ENCODE assay signal across 3 fruit fly cellular contexts in the genomic region with DNA sequence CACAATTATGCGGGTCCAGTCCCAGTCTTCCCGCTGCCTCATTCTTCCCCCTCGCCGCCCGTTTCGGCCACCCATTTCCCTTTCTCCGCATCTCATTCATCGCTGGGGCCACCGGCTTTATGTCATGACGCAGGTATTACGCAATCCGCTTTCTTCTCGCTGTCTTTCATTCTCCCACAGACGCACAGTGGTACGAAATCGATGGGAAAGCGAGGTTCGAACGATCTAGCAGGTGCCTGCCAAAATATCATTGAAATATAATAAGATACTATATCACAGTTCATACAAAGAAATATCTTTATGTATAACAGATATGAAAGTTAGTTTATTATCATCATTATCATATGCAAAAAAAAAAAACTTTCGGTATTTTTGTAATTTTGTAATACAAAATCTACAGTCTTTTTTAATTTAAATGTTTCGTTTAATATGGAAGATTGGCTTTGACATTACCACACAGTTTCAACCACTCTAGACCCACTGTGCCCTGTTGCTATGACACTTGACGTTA.
TF ChIP-seq lines count a peak whose summit lies in the region.

No protein-coding gene starts in this region.

TF ChIP-seq in whole organism, embryonic, 481 proteins besides CTCF, POLR2A, EP300 and RAD21 (continued from another document and continues in another):
- no peak for TF ChIP-seq Dbx (GFP tag; IDR thresholded peaks at IDR 0.05; lab: Robert Waterston, UW)
- peak; percentile 10 for TF ChIP-seq abd-A (tag; optimal IDR thresholded peaks at IDR 0.05; lab: Kevin White, UChicago)
- peak; percentile 28 for TF ChIP-seq D19B (GFP tag; optimal IDR thresholded peaks at IDR 0.05; lab: Kevin White, UChicago)
- TF ChIP-seq lilli (GFP tag; optimal IDR thresholded peaks at IDR 0.05; lab: Kevin White, UChicago) = peak; percentile 68
- peak; percentile 8 for TF ChIP-seq trh (GFP tag; optimal IDR thresholded peaks at IDR 0.05; lab: Kevin White, UChicago)
- peak; percentile 48 for TF ChIP-seq gsb-n (tag; optimal IDR thresholded peaks at IDR 0.05; lab: Kevin White, UChicago)
- no peak for TF ChIP-seq CG7271 (tag; optimal IDR thresholded peaks at IDR 0.05; lab: Kevin White, UChicago)
- no peak for TF ChIP-seq Abd-B (GFP tag; optimal IDR thresholded peaks at IDR 0.05; lab: Kevin White, UChicago)
- TF ChIP-seq dysf (GFP tag; IDR thresholded peaks at IDR 0.05; lab: Robert Waterston, UW) = peak; percentile 68
- peak; percentile 56 for TF ChIP-seq CG15269 (tag; optimal IDR thresholded peaks at IDR 0.05; lab: Kevin White, UChicago)
- TF ChIP-seq fd102C (GFP tag; optimal IDR thresholded peaks at IDR 0.05; lab: Kevin White, UChicago) = no peak
- peak; percentile 33 for TF ChIP-seq Usf (GFP tag; optimal IDR thresholded peaks at IDR 0.05; lab: Kevin White, UChicago)
- TF ChIP-seq CG18476 (GFP tag; optimal IDR thresholded peaks at IDR 0.05; lab: Kevin White, UChicago) = peak; percentile 14
- peak; percentile 58; the same call in 1 of the 2 replicates for TF ChIP-seq CG10366 (GFP tag; IDR thresholded peaks at IDR 0.05; lab: Robert Waterston, UW)
- TF ChIP-seq D19A (tag; optimal IDR thresholded peaks at IDR 0.05; lab: Kevin White, UChicago) = peak; percentile 58
- TF ChIP-seq Hsf (GFP tag; optimal IDR thresholded peaks at IDR 0.05; lab: Kevin White, UChicago) = peak; percentile 54
- peak; percentile 20 for TF ChIP-seq Dek (tag; optimal IDR thresholded peaks at IDR 0.05; lab: Kevin White, UChicago)
- TF ChIP-seq ara (GFP tag; IDR thresholded peaks at IDR 0.05; lab: Robert Waterston, UW) = peak; percentile 45; the same call in 1 of the 2 replicates
- peak; percentile 93 for TF ChIP-seq Blimp-1 (GFP tag; optimal IDR thresholded peaks at IDR 0.05; lab: Kevin White, UChicago)
- peak; percentile 70 for TF ChIP-seq Asciz (GFP tag; optimal IDR thresholded peaks at IDR 0.05; lab: Kevin White, UChicago)
- peak; percentile 72 for TF ChIP-seq fd96Cb (tag; optimal IDR thresholded peaks at IDR 0.05; lab: Kevin White, UChicago)
- no peak for TF ChIP-seq btn (GFP tag; optimal IDR thresholded peaks at IDR 0.05; lab: Kevin White, UChicago)
- peak; percentile 33 for TF ChIP-seq CG8281 (tag; optimal IDR thresholded peaks at IDR 0.05; lab: Kevin White, UChicago)
- TF ChIP-seq Xrp1 (GFP tag; IDR thresholded peaks at IDR 0.05; lab: Robert Waterston, UW) = peak; percentile 68; the same call in 1 of the 2 replicates
- peak; percentile 56 for TF ChIP-seq CG1529 (GFP tag; optimal IDR thresholded peaks at IDR 0.05; lab: Kevin White, UChicago)
- no peak for TF ChIP-seq nerfin-2 (GFP tag; IDR thresholded peaks at IDR 0.05; lab: Robert Waterston, UW; ENCODE audit: partially characterized antibody)
- TF ChIP-seq B-H1 (GFP tag; IDR thresholded peaks at IDR 0.05; lab: Robert Waterston, UW) = 0 out of 3 replicates have a peak, but pooled peaks have one; percentile 23
- no peak for TF ChIP-seq CG9609 (GFP tag; optimal IDR thresholded peaks at IDR 0.05; lab: Kevin White, UChicago)
- TF ChIP-seq vfl (GFP tag; optimal IDR thresholded peaks at IDR 0.05; lab: Kevin White, UChicago) = no peak
- peak; percentile 56 for TF ChIP-seq tin (GFP tag; optimal IDR thresholded peaks at IDR 0.05; lab: Kevin White, UChicago)
- TF ChIP-seq CG11695 (GFP tag; IDR thresholded peaks at IDR 0.05; lab: Robert Waterston, UW) = peak; percentile 49; the same call in 1 of the 3 replicates
- peak; percentile 1 for TF ChIP-seq scrt (GFP tag; optimal IDR thresholded peaks at IDR 0.05; lab: Kevin White, UChicago)
- peak; percentile 13 for TF ChIP-seq Mes4 (GFP tag; optimal IDR thresholded peaks at IDR 0.05; lab: Kevin White, UChicago)
- TF ChIP-seq CG9817 (tag; optimal IDR thresholded peaks at IDR 0.05; lab: Kevin White, UChicago) = peak; percentile 21
- peak; percentile 66 for TF ChIP-seq CG9727 (GFP tag; optimal IDR thresholded peaks at IDR 0.05; lab: Kevin White, UChicago)
- peak; percentile 48 for TF ChIP-seq CG1233 (GFP tag; optimal IDR thresholded peaks at IDR 0.05; lab: Kevin White, UChicago)
- TF ChIP-seq Med (GFP tag; lab: Kevin White, UChicago) = peak; percentile 66
- TF ChIP-seq CG9797 (GFP tag; optimal IDR thresholded peaks at IDR 0.05; lab: Kevin White, UChicago) = no peak
- 0 out of 2 replicates have a peak, but pooled peaks have one; percentile 12 for TF ChIP-seq ap (GFP tag; IDR thresholded peaks at IDR 0.05; lab: Robert Waterston, UW)
- no peak for TF ChIP-seq CG6765 (GFP tag; optimal IDR thresholded peaks at IDR 0.05; lab: Kevin White, UChicago)
- TF ChIP-seq CG15601 (tag; optimal IDR thresholded peaks at IDR 0.05; lab: Kevin White, UChicago) = peak; percentile 46

TF ChIP-seq in whole organism, prepupa, 60 proteins besides CTCF, POLR2A, EP300 and RAD21 (continued from another document):
- TF ChIP-seq Met (GFP tag; optimal IDR thresholded peaks at IDR 0.05; lab: Kevin White, UChicago) = peak; percentile 84
- peak; percentile 60 for TF ChIP-seq CG6163 (GFP tag; IDR thresholded peaks at IDR 0.05; lab: Robert Waterston, UW)
- TF ChIP-seq CG6808 (GFP tag; optimal IDR thresholded peaks at IDR 0.05; lab: Kevin White, UChicago) = peak; percentile 52
- TF ChIP-seq eg (GFP tag; IDR thresholded peaks at IDR 0.05; lab: Robert Waterston, UW) = 0 out of 3 replicates have a peak, but pooled peaks have one; percentile 17
- peak; percentile 84 for TF ChIP-seq Blimp-1 (GFP tag; optimal IDR thresholded peaks at IDR 0.05; lab: Kevin White, UChicago)
- TF ChIP-seq lz (GFP tag; optimal IDR thresholded peaks at IDR 0.05; lab: Kevin White, UChicago) = peak; percentile 82
- peak; percentile 75 for TF ChIP-seq CG31627 (GFP tag; optimal IDR thresholded peaks at IDR 0.05; lab: Kevin White, UChicago)
- peak; percentile 83 for TF ChIP-seq Hr4 (GFP tag; optimal IDR thresholded peaks at IDR 0.05; lab: Kevin White, UChicago)
- peak; percentile 86 for TF ChIP-seq CG32006 (GFP tag; optimal IDR thresholded peaks at IDR 0.05; lab: Kevin White, UChicago)
- TF ChIP-seq svp (GFP tag; lab: Kevin White, UChicago) = peak; percentile 88
- TF ChIP-seq pdm3 (GFP tag; optimal IDR thresholded peaks at IDR 0.05; lab: Kevin White, UChicago) = peak; percentile 82
- peak; percentile 76 for TF ChIP-seq CG4318 (GFP tag; optimal IDR thresholded peaks at IDR 0.05; lab: Kevin White, UChicago)
- TF ChIP-seq CG10669 (GFP tag; optimal IDR thresholded peaks at IDR 0.05; lab: Kevin White, UChicago) = peak; percentile 65
- peak; percentile 84 for TF ChIP-seq OdsH (GFP tag; optimal IDR thresholded peaks at IDR 0.05; lab: Kevin White, UChicago)
- TF ChIP-seq CG6854 (GFP tag; optimal IDR thresholded peaks at IDR 0.05; lab: Kevin White, UChicago) = peak; percentile 20
- peak; percentile 81 for TF ChIP-seq acj6 (GFP tag; optimal IDR thresholded peaks at IDR 0.05; lab: Kevin White, UChicago)
- TF ChIP-seq CG8319 (GFP tag; optimal IDR thresholded peaks at IDR 0.05; lab: Kevin White, UChicago) = peak; percentile 78
- TF ChIP-seq CG1621 (tag; optimal IDR thresholded peaks at IDR 0.05; lab: Kevin White, UChicago) = peak; percentile 4
- peak; percentile 77 for TF ChIP-seq CG10631 (GFP tag; optimal IDR thresholded peaks at IDR 0.05; lab: Kevin White, UChicago)
- TF ChIP-seq achi (GFP tag; optimal IDR thresholded peaks at IDR 0.05; lab: Kevin White, UChicago) = peak; percentile 87
- no peak for TF ChIP-seq CG11294 (GFP tag; IDR thresholded peaks at IDR 0.05; lab: Robert Waterston, UW)
- peak; percentile 89 for TF ChIP-seq CG6792 (GFP tag; optimal IDR thresholded peaks at IDR 0.05; lab: Kevin White, UChicago)
- TF ChIP-seq CG3032 (tag; optimal IDR thresholded peaks at IDR 0.05; lab: Kevin White, UChicago) = peak; percentile 34
- TF ChIP-seq Smox (GFP tag; optimal IDR thresholded peaks at IDR 0.05; lab: Kevin White, UChicago) = peak; percentile 81
- TF ChIP-seq net (GFP tag; optimal IDR thresholded peaks at IDR 0.05; lab: Kevin White, UChicago) = peak; percentile 84
- TF ChIP-seq dac (GFP tag; optimal IDR thresholded peaks at IDR 0.05; lab: Kevin White, UChicago) = peak; percentile 2
- TF ChIP-seq ss (GFP tag; optimal IDR thresholded peaks at IDR 0.05; lab: Kevin White, UChicago) = peak; percentile 43 to 70
- peak; percentile 57 for TF ChIP-seq fd59A (GFP tag; optimal IDR thresholded peaks at IDR 0.05; lab: Kevin White, UChicago)
- peak; percentile 48 for TF ChIP-seq fd85E (GFP tag; optimal IDR thresholded peaks at IDR 0.05; lab: Kevin White, UChicago)
- TF ChIP-seq vri (GFP tag; optimal IDR thresholded peaks at IDR 0.05; lab: Kevin White, UChicago) = peak; percentile 94
- TF ChIP-seq fkh (GFP tag; optimal IDR thresholded peaks at IDR 0.05; lab: Kevin White, UChicago) = peak; percentile 3
- TF ChIP-seq CG9139 (GFP tag; optimal IDR thresholded peaks at IDR 0.05; lab: Kevin White, UChicago) = peak; percentile 2
- TF ChIP-seq topi (GFP tag; optimal IDR thresholded peaks at IDR 0.05; lab: Kevin White, UChicago) = peak; percentile 86
- TF ChIP-seq spab (GFP tag; optimal IDR thresholded peaks at IDR 0.05; lab: Kevin White, UChicago) = peak; percentile 54
- peak; percentile 79 for TF ChIP-seq Sox15 (GFP tag; optimal IDR thresholded peaks at IDR 0.05; lab: Kevin White, UChicago)
- TF ChIP-seq CG11902 (GFP tag; optimal IDR thresholded peaks at IDR 0.05; lab: Kevin White, UChicago) = peak; percentile 85
- TF ChIP-seq Eip93F (GFP tag; optimal IDR thresholded peaks at IDR 0.05; lab: Kevin White, UChicago) = no peak
- peak; percentile 89 for TF ChIP-seq CG8632 (GFP tag; optimal IDR thresholded peaks at IDR 0.05; lab: Kevin White, UChicago)
- peak; percentile 78 for TF ChIP-seq Eip75B (GFP tag; optimal IDR thresholded peaks at IDR 0.05; lab: Kevin White, UChicago)

TF ChIP-seq in whole organism, wandering third instar larva, 38 proteins besides CTCF, POLR2A, EP300 and RAD21 (continued from another document):
- TF ChIP-seq Rel (GFP tag; optimal IDR thresholded peaks at IDR 0.05; lab: Kevin White, UChicago) (no peak), Rel (tag; optimal IDR thresholded peaks at IDR 0.05; lab: Kevin White, UChicago) (no peak), ey (GFP tag; optimal IDR thresholded peaks at IDR 0.05; lab: Kevin White, UChicago) (peak; percentile 55), rgr (GFP tag; optimal IDR thresholded peaks at IDR 0.05; lab: Kevin White, UChicago) (peak; percentile 63), Dif (GFP tag; optimal IDR thresholded peaks at IDR 0.05; lab: Kevin White, UChicago; ENCODE audit: partially characterized antibody) (no peak), sv (GFP tag; optimal IDR thresholded peaks at IDR 0.05; lab: Kevin White, UChicago) (peak; percentile 39), Mio (GFP tag; optimal IDR thresholded peaks at IDR 0.05; lab: Kevin White, UChicago) (no peak), lola (GFP tag; optimal IDR thresholded peaks at IDR 0.05; lab: Kevin White, UChicago) (no peak), brk (GFP tag; optimal IDR thresholded peaks at IDR 0.05; lab: Kevin White, UChicago) (no peak), N (GFP tag; optimal IDR thresholded peaks at IDR 0.05; lab: Kevin White, UChicago) (no peak), Myc (optimal IDR thresholded peaks at IDR 0.05; lab: Kevin White, UChicago) (no peak), OdsH (GFP tag; optimal IDR thresholded peaks at IDR 0.05; lab: Kevin White, UChicago) (peak; percentile 71)
